Fruit fly (Drosophila melanogaster): ENCODE measurements around the gene nullo.

The nullo gene

dm6 chrX:7096495-7096995, 47.3 kb downstream of the nullo start (continued):
- no peak for TF ChIP-seq Dfd (GFP tag; optimal IDR thresholded peaks at IDR 0.05)
- TF ChIP-seq Meics (GFP tag; optimal IDR thresholded peaks at IDR 0.05): peak; percentile 88
- no peak for TF ChIP-seq H15 (GFP tag; IDR thresholded peaks at IDR 0.05)
- peak; percentile 47; the same call in 1 of the 2 replicates for TF ChIP-seq wor (GFP tag; IDR thresholded peaks at IDR 0.05)
- no peak for TF ChIP-seq Hr39 (optimal IDR thresholded peaks at IDR 0.05)
- TF ChIP-seq CG9876 (GFP tag; optimal IDR thresholded peaks at IDR 0.05): peak; percentile 27
- TF ChIP-seq Gug (GFP tag; IDR thresholded peaks at IDR 0.05): peak; percentile 65; the same call in 3 of the 4 replicates
- TF ChIP-seq Taf1 (GFP tag; IDR thresholded peaks at IDR 0.05): peak; percentile 45; the same call in 1 of the 2 replicates
- TF ChIP-seq dati (GFP tag; IDR thresholded peaks at IDR 0.05): 0 out of 2 replicates have a peak, but pooled peaks have one; percentile 19
- TF ChIP-seq tll (GFP tag; optimal IDR thresholded peaks at IDR 0.05): peak in 1 of 2 experiments; percentile 13
- peak; percentile 86 for TF ChIP-seq CG30403 (GFP tag; optimal IDR thresholded peaks at IDR 0.05)
- peak; percentile 61 for TF ChIP-seq CG3847 (GFP tag; IDR thresholded peaks at IDR 0.05)
- TF ChIP-seq CG17829 (tag; optimal IDR thresholded peaks at IDR 0.05): peak; percentile 84
- 0 out of 2 replicates have a peak, but pooled peaks have one; percentile 54 for TF ChIP-seq sens-2 (GFP tag; IDR thresholded peaks at IDR 0.05)
- peak; percentile 76 for TF ChIP-seq fd3F (GFP tag; optimal IDR thresholded peaks at IDR 0.05)
- no peak for TF ChIP-seq Elba2 (GFP tag; optimal IDR thresholded peaks at IDR 0.05)
- TF ChIP-seq jing (GFP tag; optimal IDR thresholded peaks at IDR 0.05): peak; percentile 64
- peak; percentile 41 for TF ChIP-seq Dad (GFP tag; optimal IDR thresholded peaks at IDR 0.05)
- TF ChIP-seq CG6654 (GFP tag; optimal IDR thresholded peaks at IDR 0.05): peak; percentile 49
- peak; percentile 58 for TF ChIP-seq pb (GFP tag; optimal IDR thresholded peaks at IDR 0.05)
- no peak for TF ChIP-seq Doc3 (GFP tag; IDR thresholded peaks at IDR 0.05; ENCODE audit: partially characterized antibody)
- peak; percentile 87 for TF ChIP-seq Rfx (GFP tag; IDR thresholded peaks at IDR 0.05)
- peak; percentile 45 for TF ChIP-seq Jarid2 (GFP tag; optimal IDR thresholded peaks at IDR 0.05)
- TF ChIP-seq CG4328 (GFP tag; optimal IDR thresholded peaks at IDR 0.05): peak; percentile 67
- peak; percentile 45 for TF ChIP-seq luna (GFP tag; optimal IDR thresholded peaks at IDR 0.05)
- TF ChIP-seq Six4 (GFP tag; optimal IDR thresholded peaks at IDR 0.05): peak; percentile 31
- TF ChIP-seq CG9609 (GFP tag; optimal IDR thresholded peaks at IDR 0.05): peak; percentile 68
- TF ChIP-seq Spps (tag; optimal IDR thresholded peaks at IDR 0.05): peak; percentile 61
- peak; percentile 87 for TF ChIP-seq CG2712 (tag; optimal IDR thresholded peaks at IDR 0.05)
- TF ChIP-seq HLH4C (GFP tag; IDR thresholded peaks at IDR 0.05; ENCODE audit: partially characterized antibody): no peak
- peak; percentile 46 for TF ChIP-seq CG4854 (GFP tag; optimal IDR thresholded peaks at IDR 0.05)
- TF ChIP-seq CG4617 (GFP tag; optimal IDR thresholded peaks at IDR 0.05; ENCODE audit: borderline replicate concordance): peak; percentile 65
- peak; percentile 79 for TF ChIP-seq CG1233 (GFP tag; optimal IDR thresholded peaks at IDR 0.05)
- TF ChIP-seq Camta (GFP tag; optimal IDR thresholded peaks at IDR 0.05): peak; percentile 70
- TF ChIP-seq sob (GFP tag; IDR thresholded peaks at IDR 0.05): peak; percentile 79
- TF ChIP-seq MESR4 (GFP tag; optimal IDR thresholded peaks at IDR 0.05): peak; percentile 16
- TF ChIP-seq bigmax (GFP tag; optimal IDR thresholded peaks at IDR 0.05): no peak
- TF ChIP-seq knrl (GFP tag; IDR thresholded peaks at IDR 0.05; ENCODE audit: partially characterized antibody): no peak
- peak; percentile 79 for TF ChIP-seq CG6689 (GFP tag; IDR thresholded peaks at IDR 0.05)
- TF ChIP-seq Sox100B (GFP tag; optimal IDR thresholded peaks at IDR 0.05): peak; percentile 84
- peak; percentile 48 for TF ChIP-seq CG33213 (GFP tag; optimal IDR thresholded peaks at IDR 0.05)
- no peak for TF ChIP-seq Trl (optimal IDR thresholded peaks at IDR 0.05)
- TF ChIP-seq Trl (GFP tag; optimal IDR thresholded peaks at IDR 0.05): peak; percentile 47
- TF ChIP-seq CG17359 (tag; optimal IDR thresholded peaks at IDR 0.05): peak; percentile 76
- no peak for TF ChIP-seq corto (GFP tag; optimal IDR thresholded peaks at IDR 0.05)
- TF ChIP-seq PHDP (tag; optimal IDR thresholded peaks at IDR 0.05): peak; percentile 85
- TF ChIP-seq CG5245 (GFP tag; optimal IDR thresholded peaks at IDR 0.05): peak; percentile 53
- TF ChIP-seq tna (GFP tag; IDR thresholded peaks at IDR 0.05; ENCODE audit: partially characterized antibody): no peak
- TF ChIP-seq CG30431 (GFP tag; optimal IDR thresholded peaks at IDR 0.05): peak; percentile 72
- TF ChIP-seq MTF-1 (GFP tag; optimal IDR thresholded peaks at IDR 0.05; ENCODE audit: borderline replicate concordance): peak; percentile 50
- peak; percentile 57 for TF ChIP-seq NC2β (GFP tag; optimal IDR thresholded peaks at IDR 0.05)
